Worm (Caenorhabditis elegans) whole organism, late embryonic: ENCODE results near the gene rft-2.

Experiments used
- Y22D7AL.16 ChIP-seq: sonication (generic microtip); optimal IDR thresholded peaks from 2 replicates; lab custom pipeline; 2016; ENCODE audit warnings: missing genetic modification characterization, missing compliant biosample characterization
- ama-1 ChIP-seq: fragments of 150-350 bp; optimal IDR thresholded peaks from 2 replicates; lab custom pipeline; 2014
- ceh-18 ChIP-seq: sonication (generic microtip); optimal IDR thresholded peaks from 2 replicates; lab custom pipeline; 2016; ENCODE audit warnings: missing genetic modification characterization, missing compliant biosample characterization
- ceh-2 ChIP-seq: sonication (generic microtip); optimal IDR thresholded peaks from 2 replicates; lab custom pipeline; 2016; ENCODE audit warnings: missing genotype, missing genetic modification characterization, missing compliant biosample characterization
- ceh-22 ChIP-seq: sonication (generic microtip); optimal IDR thresholded peaks from 2 replicates; lab custom pipeline; 2017; ENCODE audit warnings: missing biosample characterization, missing genetic modification characterization
- elt-2 ChIP-seq: sonication (generic microtip); optimal IDR thresholded peaks from 2 replicates; lab custom pipeline; 2016; ENCODE audit warnings: missing genetic modification reagents, missing genetic modification characterization, missing compliant biosample characterization
- nhr-11 ChIP-seq: fragments of 150-350 bp; optimal IDR thresholded peaks from 2 replicates; lab custom pipeline; 2014; ENCODE audit warnings: missing biosample characterization, missing genetic modification characterization
- npax-4 ChIP-seq: sonication (generic microtip); optimal IDR thresholded peaks from 2 replicates; lab custom pipeline; 2016; ENCODE audit warnings: missing genetic modification characterization, missing compliant biosample characterization
- pag-3 ChIP-seq: sonication (generic microtip); optimal IDR thresholded peaks from 2 replicates; lab custom pipeline; 2016; ENCODE audit warnings: missing compliant biosample characterization, missing genetic modification characterization, borderline replicate concordance
- pat-9 ChIP-seq: fragments of 200-800 bp; sonication (Bioruptor generic); optimal IDR thresholded peaks from 2 replicates; lab custom pipeline; 2018; ENCODE audit warnings: mild to moderate bottlenecking, missing genetic modification characterization, moderate library complexity, missing compliant biosample characterization
- pha-4 ChIP-seq: fragments of 150-350 bp; optimal IDR thresholded peaks from 2 replicates; lab custom pipeline; 2018; ENCODE audit warnings: missing biosample characterization, missing genetic modification reagents, missing genetic modification characterization
- sox-4 ChIP-seq: sonication (generic microtip); optimal IDR thresholded peaks from 2 replicates; lab custom pipeline; 2017; ENCODE audit warnings: mild to moderate bottlenecking, missing genetic modification characterization, inconsistent platforms, missing compliant biosample characterization
- unc-86 ChIP-seq: sonication (generic microtip); optimal IDR thresholded peaks from 2 replicates; lab custom pipeline; 2016; ENCODE audit warnings: missing genetic modification characterization, missing compliant biosample characterization
- zip-5 ChIP-seq: sonication (generic microtip); optimal IDR thresholded peaks from 2 replicates; lab custom pipeline; 2016; ENCODE audit warnings: missing genetic modification characterization, missing compliant biosample characterization

ce11 chrV:4432783-4433237 is 17.6 kb downstream of the rft-2 start, which contains the start of gene Y47D7A.15:
- no peak for TF ChIP-seq ama-1 (lab: Kevin White, UChicago)
- no peak for TF ChIP-seq Y22D7AL.16
- TF ChIP-seq ceh-2 (tag; lab: Kevin White, UChicago), result no peak
- no peak for TF ChIP-seq pat-9 (tag; lab: Kevin White, UChicago)
- no peak for TF ChIP-seq pag-3 (tag; lab: Kevin White, UChicago)
- no peak for TF ChIP-seq pha-4
- TF ChIP-seq unc-86, result no peak
- TF ChIP-seq zip-5 (tag; lab: Kevin White, UChicago), result no peak
- no peak for TF ChIP-seq sox-4 (tag; lab: Kevin White, UChicago)
- no peak for TF ChIP-seq elt-2 (tag; lab: Kevin White, UChicago)
- TF ChIP-seq ceh-22 (tag; lab: Kevin White, UChicago), result no peak
- no peak for TF ChIP-seq npax-4
- no peak for TF ChIP-seq nhr-11 (tag; lab: Kevin White, UChicago)
- no peak for TF ChIP-seq ceh-18 (tag; lab: Kevin White, UChicago)
